Worm (Caenorhabditis elegans) whole organism, L2 larva: ENCODE data around the gene mif-1.

ENCODE experiments used
- R02D3.7 ChIP-seq: fragments of 150-350 bp; optimal IDR thresholded peaks from 2 replicates; lab custom pipeline; 2014; ENCODE audit warnings: missing biosample characterization, missing genetic modification characterization
- lin-39 ChIP-seq: fragments of 150-350 bp; optimal IDR thresholded peaks from 2 replicates; lab custom pipeline; 2014; ENCODE audit warnings: missing biosample characterization, missing genetic modification reagents, missing genetic modification characterization
- nhr-237 ChIP-seq: fragments of 150-350 bp; optimal IDR thresholded peaks from 2 replicates; lab custom pipeline; 2014; ENCODE audit warnings: missing biosample characterization, missing genetic modification characterization
- snpc-4 ChIP-seq: fragments of 150-350 bp; optimal IDR thresholded peaks from 2 replicates; lab custom pipeline; 2014; ENCODE audit warnings: missing biosample characterization, missing genetic modification characterization

DNA sequence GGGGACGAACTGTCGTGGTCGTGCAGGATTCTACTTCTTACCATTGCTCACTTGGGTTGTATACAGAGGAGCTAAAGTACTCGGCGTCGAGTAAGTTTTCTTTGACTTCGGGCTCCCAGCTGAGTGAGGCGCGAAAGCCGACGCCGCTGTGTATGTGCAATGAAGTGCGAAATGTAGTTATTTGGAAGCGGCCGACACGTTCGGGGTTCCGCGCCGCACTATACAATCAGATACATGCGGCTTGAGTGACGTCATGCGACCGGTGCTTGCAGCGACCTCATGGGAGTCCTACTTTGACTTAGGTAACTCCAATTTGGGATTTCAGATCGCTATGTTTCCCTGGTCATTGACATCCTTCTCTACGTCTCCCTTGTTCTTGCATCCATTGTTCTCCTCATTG is 30.1 kb upstream of the mif-1 start:
- no peak for TF ChIP-seq lin-39
- no peak for TF ChIP-seq nhr-237
- TF ChIP-seq snpc-4 (tag; lab: Kevin White, UChicago), result peak; percentile 81
- TF ChIP-seq R02D3.7 (tag; lab: Kevin White, UChicago), result no peak
